Fruit fly (Drosophila melanogaster): ENCODE results near the gene CG4360.

Gene CG4360

DNA sequence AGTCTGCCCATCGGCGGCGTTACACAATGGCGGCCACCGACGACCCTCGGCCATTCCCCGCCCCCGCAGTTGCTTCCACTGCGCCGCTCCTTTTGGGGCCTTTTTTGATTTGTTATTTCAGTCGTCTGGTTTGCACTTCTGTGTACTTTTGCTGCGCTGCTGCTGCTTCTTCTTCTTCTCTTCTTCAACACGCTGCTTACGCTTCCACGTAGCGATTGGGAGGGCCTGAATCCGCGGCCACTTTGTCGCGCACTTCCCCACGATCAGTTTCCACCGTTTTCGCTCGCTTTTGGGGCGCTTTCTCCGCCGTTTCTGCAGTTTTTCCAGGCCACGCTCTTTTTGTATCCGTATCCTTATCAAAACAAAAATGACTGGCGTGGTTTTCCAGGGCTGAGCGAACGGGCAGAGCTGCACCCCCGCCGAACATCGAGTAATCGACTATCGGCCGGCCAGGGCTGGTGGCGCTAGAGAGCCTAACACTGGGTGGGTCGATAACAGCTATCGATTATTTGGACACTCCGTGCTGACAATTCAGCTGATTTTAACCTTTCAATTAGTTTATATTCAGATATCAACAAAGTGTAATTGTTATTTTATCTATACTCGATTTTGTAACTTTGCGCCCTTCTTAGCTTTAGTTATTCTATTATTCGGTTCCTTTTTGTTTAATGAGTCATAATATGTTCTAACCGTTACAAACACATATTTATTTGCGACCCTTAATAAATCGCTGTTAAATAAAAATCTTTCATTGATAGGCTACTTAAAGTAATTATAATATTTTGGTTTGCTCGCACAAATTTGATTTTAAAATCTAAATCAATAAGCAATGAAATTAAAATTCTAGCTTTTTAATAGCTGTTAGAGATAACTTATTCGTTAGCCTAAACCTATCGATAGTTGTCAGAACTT lies at the start of gene CG4360, which contains the start of gene Sirt2 (continued):
- peak; percentile 11 for TF ChIP-seq CG10431 (GFP tag; optimal IDR thresholded peaks at IDR 0.05)
- peak; percentile 49 for TF ChIP-seq CG3281 (GFP tag; optimal IDR thresholded peaks at IDR 0.05)
- TF ChIP-seq Ets97D (GFP tag; optimal IDR thresholded peaks at IDR 0.05): peak; percentile 93
- no peak for TF ChIP-seq fd3F (GFP tag; optimal IDR thresholded peaks at IDR 0.05)
- no peak for TF ChIP-seq CG8478 (optimal IDR thresholded peaks at IDR 0.05)
- no peak for TF ChIP-seq ewg (GFP tag; optimal IDR thresholded peaks at IDR 0.05)
- no peak; the same call in 1 of the 2 replicates for TF ChIP-seq peb (GFP tag; IDR thresholded peaks at IDR 0.05)
- no peak for TF ChIP-seq CG5245 (GFP tag; optimal IDR thresholded peaks at IDR 0.05)
- TF ChIP-seq nerfin-1 (tag; optimal IDR thresholded peaks at IDR 0.05): peak; percentile 17
- peak; percentile 18 for TF ChIP-seq Lhr (GFP tag; optimal IDR thresholded peaks at IDR 0.05)
- no peak for TF ChIP-seq CG3726 (GFP tag; IDR thresholded peaks at IDR 0.05)
- TF ChIP-seq Lim3 (GFP tag; IDR thresholded peaks at IDR 0.05): no peak
- no peak for TF ChIP-seq gce (GFP tag; IDR thresholded peaks at IDR 0.05)
- TF ChIP-seq CG12942 (GFP tag; optimal IDR thresholded peaks at IDR 0.05): no peak
- no peak for TF ChIP-seq CG4730 (GFP tag; IDR thresholded peaks at IDR 0.05)
- no peak for TF ChIP-seq gsb (GFP tag; IDR thresholded peaks at IDR 0.05)
- TF ChIP-seq CG16813 (GFP tag; IDR thresholded peaks at IDR 0.05; ENCODE audit: partially characterized antibody): peak; percentile 87
- no peak for TF ChIP-seq pita (GFP tag; optimal IDR thresholded peaks at IDR 0.05)
- TF ChIP-seq fru (optimal IDR thresholded peaks at IDR 0.05): no peak
- TF ChIP-seq CG2889 (GFP tag; IDR thresholded peaks at IDR 0.05): no peak
- no peak for TF ChIP-seq HLH3B (GFP tag; IDR thresholded peaks at IDR 0.05)
- TF ChIP-seq CG4404 (GFP tag; IDR thresholded peaks at IDR 0.05): peak; percentile 22; the same call in 1 of the 2 replicates
- TF ChIP-seq MTF-1 (GFP tag; optimal IDR thresholded peaks at IDR 0.05; ENCODE audit: borderline replicate concordance): no peak
- no peak for TF ChIP-seq Fer3 (tag; optimal IDR thresholded peaks at IDR 0.05)
- TF ChIP-seq trem (tag; optimal IDR thresholded peaks at IDR 0.05): peak; percentile 44
- TF ChIP-seq CG10959 (GFP tag; IDR thresholded peaks at IDR 0.05): no peak
- TF ChIP-seq her (GFP tag; optimal IDR thresholded peaks at IDR 0.05): peak; percentile 50
- TF ChIP-seq CG1792 (GFP tag; optimal IDR thresholded peaks at IDR 0.05): peak; percentile 7
- TF ChIP-seq HLH4C (GFP tag; IDR thresholded peaks at IDR 0.05; ENCODE audit: partially characterized antibody): peak; percentile 82
- TF ChIP-seq onecut (GFP tag; IDR thresholded peaks at IDR 0.05): peak; percentile 56
- TF ChIP-seq CG8924 (tag; optimal IDR thresholded peaks at IDR 0.05): peak; percentile 22
- TF ChIP-seq CG15696 (tag; optimal IDR thresholded peaks at IDR 0.05): peak; percentile 6
- peak; percentile 29 for TF ChIP-seq wek (GFP tag; optimal IDR thresholded peaks at IDR 0.05)
- peak; percentile 4 to 55 for TF ChIP-seq dpn (GFP tag; optimal IDR thresholded peaks at IDR 0.05)
- TF ChIP-seq Elba2 (GFP tag; optimal IDR thresholded peaks at IDR 0.05): peak; percentile 50
- TF ChIP-seq CG18476 (GFP tag; optimal IDR thresholded peaks at IDR 0.05): no peak
- no peak for TF ChIP-seq bsh (GFP tag; optimal IDR thresholded peaks at IDR 0.05)
- peak; percentile 98 for TF ChIP-seq dm (GFP tag; optimal IDR thresholded peaks at IDR 0.05)
- no peak for TF ChIP-seq jing (GFP tag; optimal IDR thresholded peaks at IDR 0.05)
- TF ChIP-seq dati (GFP tag; IDR thresholded peaks at IDR 0.05): no peak
- peak; percentile 43 for TF ChIP-seq bcd (GFP tag; optimal IDR thresholded peaks at IDR 0.05)
- no peak for TF ChIP-seq cwo (GFP tag; optimal IDR thresholded peaks at IDR 0.05)
- no peak for TF ChIP-seq Fer2 (tag; optimal IDR thresholded peaks at IDR 0.05)
- peak; percentile 60 for TF ChIP-seq mam (GFP tag; optimal IDR thresholded peaks at IDR 0.05)
- TF ChIP-seq tgo (GFP tag; IDR thresholded peaks at IDR 0.05): no peak
- TF ChIP-seq odd (GFP tag; optimal IDR thresholded peaks at IDR 0.05): no peak
- TF ChIP-seq CG8388 (GFP tag; optimal IDR thresholded peaks at IDR 0.05): no peak
- TF ChIP-seq prd (optimal IDR thresholded peaks at IDR 0.05): no peak
- peak; percentile 26; the same call in 1 of the 3 replicates for TF ChIP-seq prd (GFP tag; IDR thresholded peaks at IDR 0.05)
- peak; percentile 80 for TF ChIP-seq Dbx (GFP tag; IDR thresholded peaks at IDR 0.05)

Measured in whole organism, embryonic.